Worm (Caenorhabditis elegans) whole organism, late embryonic: Measurements from ENCODE around the gene srx-121.

Source experiments
- C08G9.2 ChIP-seq: sonication (generic microtip); optimal IDR thresholded peaks from 2 replicates; lab custom pipeline; 2016; ENCODE audit warnings: mild to moderate bottlenecking, missing genetic modification characterization, moderate library complexity, missing compliant biosample characterization
- F13H6.1 ChIP-seq: sonication (generic microtip); optimal IDR thresholded peaks from 2 replicates; lab custom pipeline; 2016; ENCODE audit warnings: missing genetic modification characterization, missing compliant biosample characterization
- K02D7.2 ChIP-seq: sonication (generic microtip); optimal IDR thresholded peaks from 2 replicates; lab custom pipeline; 2017; ENCODE audit warnings: mild to moderate bottlenecking, missing genetic modification characterization, missing compliant biosample characterization
- K09A11.1 ChIP-seq: sonication (generic microtip); optimal IDR thresholded peaks from 2 replicates; lab custom pipeline; 2017; ENCODE audit warnings: antibody characterized with exemption, mild to moderate bottlenecking, missing genetic modification characterization, missing compliant biosample characterization; ENCODE audit not compliant: insufficient read depth
- Y22D7AL.16 ChIP-seq: sonication (generic microtip); optimal IDR thresholded peaks from 2 replicates; lab custom pipeline; 2016; ENCODE audit warnings: missing genetic modification characterization, missing compliant biosample characterization
- ceh-14 ChIP-seq: sonication (generic microtip); optimal IDR thresholded peaks from 2 replicates; lab custom pipeline; 2016; ENCODE audit warnings: missing genotype, missing genetic modification characterization, missing compliant biosample characterization
- ceh-31 ChIP-seq: sonication (generic microtip); optimal IDR thresholded peaks from 2 replicates; lab custom pipeline; 2016; ENCODE audit warnings: missing genetic modification characterization, missing compliant biosample characterization
- ceh-34 ChIP-seq: sonication (generic microtip); optimal IDR thresholded peaks from 2 replicates; lab custom pipeline; 2016; ENCODE audit warnings: mild to moderate bottlenecking, missing genetic modification characterization, missing compliant biosample characterization
- ceh-48 ChIP-seq: sonication (generic microtip); optimal IDR thresholded peaks from 2 replicates; lab custom pipeline; 2016; ENCODE audit warnings: missing genetic modification characterization, inconsistent platforms, missing compliant biosample characterization
- ceh-6 ChIP-seq: fragments of 200-800 bp; sonication (Bioruptor generic); optimal IDR thresholded peaks from 2 replicates; lab custom pipeline; 2018; ENCODE audit warnings: mild to moderate bottlenecking, missing genetic modification characterization, missing compliant biosample characterization
- elt-2 ChIP-seq: sonication (generic microtip); optimal IDR thresholded peaks from 2 replicates; lab custom pipeline; 2016; ENCODE audit warnings: missing genetic modification reagents, missing genetic modification characterization, missing compliant biosample characterization
- elt-4 ChIP-seq: sonication (generic microtip); optimal IDR thresholded peaks from 2 replicates; lab custom pipeline; 2016; ENCODE audit warnings: missing genetic modification characterization, missing compliant biosample characterization
- fax-1 ChIP-seq: sonication (generic microtip); optimal IDR thresholded peaks from 2 replicates; lab custom pipeline; 2016; ENCODE audit warnings: missing genotype, missing genetic modification characterization, missing compliant biosample characterization
- fkh-10 ChIP-seq: fragments of 150-350 bp; optimal IDR thresholded peaks from 2 replicates; lab custom pipeline; 2014; ENCODE audit warnings: missing biosample characterization, missing genetic modification reagents, missing genetic modification characterization
- fkh-6 ChIP-seq: sonication (generic microtip); optimal IDR thresholded peaks from 2 replicates; lab custom pipeline; 2016; ENCODE audit warnings: missing genetic modification characterization, missing compliant biosample characterization
- gmeb-2 ChIP-seq: sonication (generic microtip); optimal IDR thresholded peaks from 2 replicates; lab custom pipeline; 2016; ENCODE audit warnings: missing genetic modification characterization, inconsistent platforms, missing compliant biosample characterization
- hlh-13 ChIP-seq: fragments of 200-800 bp; sonication (Bioruptor generic); optimal IDR thresholded peaks from 2 replicates; lab custom pipeline; 2018; ENCODE audit warnings: mild to moderate bottlenecking, missing genetic modification characterization, missing compliant biosample characterization
- hlh-30 ChIP-seq: sonication (generic microtip); optimal IDR thresholded peaks from 2 replicates; lab custom pipeline; 2017; ENCODE audit warnings: antibody characterized with exemption, missing genetic modification characterization, missing compliant biosample characterization; ENCODE audit not compliant: insufficient read depth
- hlh-8 ChIP-seq: sonication (generic microtip); optimal IDR thresholded peaks from 2 replicates; lab custom pipeline; 2016; ENCODE audit warnings: missing genotype, missing genetic modification characterization, missing compliant biosample characterization
- lim-6 ChIP-seq: sonication (generic microtip); optimal IDR thresholded peaks from 2 replicates; lab custom pipeline; 2016; ENCODE audit warnings: missing genetic modification characterization, missing compliant biosample characterization
- lin-11 ChIP-seq: fragments of 200-800 bp; sonication (Bioruptor generic); optimal IDR thresholded peaks from 2 replicates; lab custom pipeline; 2018; ENCODE audit warnings: mild to moderate bottlenecking, missing genetic modification characterization, missing compliant biosample characterization
- mec-3 ChIP-seq: sonication (generic microtip); optimal IDR thresholded peaks from 2 replicates; lab custom pipeline; 2016; ENCODE audit warnings: borderline replicate concordance, missing genetic modification characterization, missing compliant biosample characterization
- nhr-11 ChIP-seq: fragments of 150-350 bp; optimal IDR thresholded peaks from 2 replicates; lab custom pipeline; 2014; ENCODE audit warnings: missing biosample characterization, missing genetic modification characterization
- npax-4 ChIP-seq: sonication (generic microtip); optimal IDR thresholded peaks from 2 replicates; lab custom pipeline; 2016; ENCODE audit warnings: missing genetic modification characterization, missing compliant biosample characterization
- odd-2 ChIP-seq: sonication (generic microtip); optimal IDR thresholded peaks from 2 replicates; lab custom pipeline; 2017; ENCODE audit warnings: antibody characterized with exemption, mild to moderate bottlenecking, missing genetic modification characterization, missing compliant biosample characterization
- pag-3 ChIP-seq: sonication (generic microtip); optimal IDR thresholded peaks from 2 replicates; lab custom pipeline; 2016; ENCODE audit warnings: missing compliant biosample characterization, missing genetic modification characterization, borderline replicate concordance
- pax-1 ChIP-seq: fragments of 150-350 bp; optimal IDR thresholded peaks from 2 replicates; lab custom pipeline; 2014; ENCODE audit warnings: missing biosample characterization, missing genetic modification characterization
- pha-2 ChIP-seq: sonication (generic microtip); optimal IDR thresholded peaks from 2 replicates; lab custom pipeline; 2017; ENCODE audit warnings: mild to moderate bottlenecking, missing genetic modification characterization, missing compliant biosample characterization
- pha-4 ChIP-seq: fragments of 150-350 bp; optimal IDR thresholded peaks from 2 replicates; lab custom pipeline; 2018; ENCODE audit warnings: missing biosample characterization, missing genetic modification reagents, missing genetic modification characterization
- sdc-2 ChIP-seq: sonication (generic microtip); optimal IDR thresholded peaks from 2 replicates; lab custom pipeline; 2016; ENCODE audit warnings: missing genotype, missing genetic modification characterization, missing compliant biosample characterization
- sox-2 ChIP-seq: fragments of 200-800 bp; sonication (Bioruptor generic); IDR thresholded peaks from 2 replicates; pipeline ENCODE4 v1.3.6; 2022; ENCODE audit warnings: missing genetic modification reagents, missing genetic modification characterization, missing compliant biosample characterization
- syd-9 ChIP-seq: sonication (generic microtip); optimal IDR thresholded peaks from 2 replicates; lab custom pipeline; 2016; ENCODE audit warnings: mild to moderate bottlenecking, missing genetic modification characterization, moderate library complexity, missing compliant biosample characterization
- tbx-2 ChIP-seq: sonication (generic microtip); optimal IDR thresholded peaks from 2 replicates; lab custom pipeline; 2016; ENCODE audit warnings: missing genetic modification characterization, missing compliant biosample characterization
- tbx-7 ChIP-seq: sonication (generic microtip); optimal IDR thresholded peaks from 2 replicates; lab custom pipeline; 2016; ENCODE audit warnings: missing genotype, missing genetic modification characterization, missing compliant biosample characterization
- ttx-3 ChIP-seq: sonication (generic microtip); optimal IDR thresholded peaks from 2 replicates; lab custom pipeline; 2016; ENCODE audit warnings: missing genetic modification reagents, missing genetic modification characterization, missing compliant biosample characterization
- unc-3 ChIP-seq, 2 experiments: fragments of 200-800 bp in 1 of 2; sonication (Bioruptor generic) in 1 of 2; sonication (generic microtip) in 1 of 2; conservative IDR thresholded peaks in 1 of 2; optimal IDR thresholded peaks in 1 of 2; 2 replicates each; pipeline versions ENCODE4 v1.3.6 to Lab custom; 2016 to 2022; ENCODE audit warnings: missing compliant biosample characterization in 2 of 2, missing genetic modification characterization in 2 of 2, missing genetic modification reagents in 1 of 2
- unc-42 ChIP-seq: sonication (generic microtip); optimal IDR thresholded peaks from 2 replicates; lab custom pipeline; 2016; ENCODE audit warnings: missing genotype, missing genetic modification characterization, missing compliant biosample characterization
- unc-55 ChIP-seq: sonication (generic microtip); optimal IDR thresholded peaks from 2 replicates; lab custom pipeline; 2017; ENCODE audit warnings: missing biosample characterization, missing genetic modification reagents, missing genetic modification characterization
- unc-86 ChIP-seq: sonication (generic microtip); optimal IDR thresholded peaks from 2 replicates; lab custom pipeline; 2016; ENCODE audit warnings: missing genetic modification characterization, missing compliant biosample characterization
- ztf-16 ChIP-seq: sonication (generic microtip); optimal IDR thresholded peaks from 2 replicates; lab custom pipeline; 2017; ENCODE audit warnings: missing genetic modification characterization, missing compliant biosample characterization

Gene srx-121

DNA sequence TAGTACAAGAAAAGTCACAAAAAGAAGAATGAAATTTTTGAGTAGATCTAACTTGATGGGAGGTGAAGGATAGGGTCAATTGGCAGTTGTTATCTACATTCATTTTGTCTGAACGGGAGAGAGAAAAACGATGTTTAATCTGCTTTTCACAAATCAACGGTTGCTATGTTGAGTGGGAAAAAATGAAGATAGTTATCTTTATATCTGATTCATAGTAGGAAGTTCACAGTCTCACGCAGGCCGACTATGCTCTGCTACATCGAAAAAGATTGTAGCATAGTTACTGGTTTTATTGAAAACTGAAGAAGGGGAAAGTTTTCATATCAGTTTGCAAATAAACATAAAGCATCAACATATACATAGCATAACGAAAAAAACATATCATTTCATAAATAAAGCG, 17.0 kb downstream of the srx-121 start:
- no peak for TF ChIP-seq pha-2 (tag; lab: Kevin White, UChicago)
- no peak for TF ChIP-seq K02D7.2
- TF ChIP-seq ceh-48: no peak
- no peak for TF ChIP-seq elt-4
- no peak for TF ChIP-seq tbx-2 (tag; lab: Kevin White, UChicago)
- no peak for TF ChIP-seq elt-2 (tag; lab: Kevin White, UChicago)
- no peak for TF ChIP-seq nhr-11 (tag; lab: Kevin White, UChicago)
- TF ChIP-seq hlh-30: no peak
- no peak for TF ChIP-seq tbx-7 (tag; lab: Kevin White, UChicago)
- TF ChIP-seq ttx-3: no peak
- TF ChIP-seq fax-1 (tag; lab: Kevin White, UChicago): no peak
- no peak for TF ChIP-seq unc-55 (GFP tag; lab: Kevin White, UChicago)
- TF ChIP-seq fkh-6 (tag; lab: Kevin White, UChicago): no peak
- no peak for TF ChIP-seq C08G9.2 (tag; lab: Kevin White, UChicago)
- no peak for TF ChIP-seq ztf-16 (tag; lab: Kevin White, UChicago)
- TF ChIP-seq ceh-6 (GFP tag; lab: Kevin White, UChicago): no peak
- no peak for TF ChIP-seq syd-9 (tag; lab: Kevin White, UChicago)
- TF ChIP-seq ceh-14: no peak
- no peak for TF ChIP-seq ceh-31 (tag; lab: Kevin White, UChicago)
- TF ChIP-seq gmeb-2 (tag; lab: Kevin White, UChicago): no peak

DNA sequence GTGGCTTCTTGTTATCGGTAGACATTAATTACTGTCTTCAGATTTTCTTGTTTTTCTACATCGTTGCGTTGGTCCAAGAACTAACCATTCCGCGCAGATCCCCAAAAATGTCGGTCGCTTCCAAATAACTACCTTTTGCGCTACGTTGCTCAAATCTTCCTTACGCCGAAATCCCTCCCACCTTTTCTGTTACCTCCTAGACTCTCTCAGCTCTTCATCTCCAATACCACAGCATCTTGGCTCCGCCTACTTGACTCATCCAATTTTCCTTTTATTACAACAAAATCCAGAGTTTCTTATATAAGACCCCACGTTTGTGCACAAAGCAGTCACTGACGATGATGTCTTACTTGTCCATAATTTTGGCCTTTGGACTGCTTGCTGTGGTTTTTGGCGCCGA, 19.6 kb downstream of the srx-121 start, which contains the start of gene C17B7.12:
Gene C17B7.12, plus strand, starts transcription at position 301 of the 400 bp plus-strand sequence.
- TF ChIP-seq unc-55 (GFP tag; lab: Kevin White, UChicago) (no peak), ceh-48 (no peak), npax-4 (tag; lab: Kevin White, UChicago) (no peak), ceh-31 (tag; lab: Kevin White, UChicago) (no peak), fkh-10 (GFP tag; lab: Kevin White, UChicago) (no peak), hlh-8 (tag; lab: Kevin White, UChicago) (no peak), ceh-14 (no peak), unc-42 (tag; lab: Kevin White, UChicago) (no peak)

- TF ChIP-seq pax-1 (tag; lab: Kevin White, UChicago): no peak
- TF ChIP-seq pha-4 (tag; lab: Kevin White, UChicago): no peak
- no peak for TF ChIP-seq lin-11
- no peak for TF ChIP-seq C08G9.2 (tag; lab: Kevin White, UChicago)
- no peak for TF ChIP-seq ceh-31 (tag; lab: Kevin White, UChicago)
- no peak for TF ChIP-seq unc-86 (tag; lab: Kevin White, UChicago)
- no peak for TF ChIP-seq elt-4
- TF ChIP-seq syd-9 (tag; lab: Kevin White, UChicago): no peak
- TF ChIP-seq F13H6.1: no peak
- no peak for TF ChIP-seq unc-3 (GFP tag; conservative IDR thresholded peaks at IDR 0.05; lab: Robert Waterston, UW)
- TF ChIP-seq unc-3 (tag; optimal IDR thresholded peaks at IDR 0.05; lab: Kevin White, UChicago): no peak
- no peak for TF ChIP-seq ztf-16 (tag; lab: Kevin White, UChicago)
- TF ChIP-seq hlh-8 (tag; lab: Kevin White, UChicago): no peak
- TF ChIP-seq sox-2 (GFP tag; lab: Robert Waterston, UW): no peak
- TF ChIP-seq pha-2 (tag; lab: Kevin White, UChicago): no peak
- TF ChIP-seq fkh-6 (tag; lab: Kevin White, UChicago): no peak
- TF ChIP-seq ceh-6 (GFP tag; lab: Kevin White, UChicago): no peak
- TF ChIP-seq lim-6 (tag; lab: Kevin White, UChicago): no peak
- TF ChIP-seq odd-2 (tag; lab: Kevin White, UChicago): no peak
Measured at ce11 chrV:3351266-3351665, 21.3 kb downstream of the srx-121 start, which contains the start of gene str-63. TSS of gene str-63 (plus strand) at chrV:3351566.

- TF ChIP-seq K02D7.2 (no peak), hlh-13 (GFP tag; lab: Kevin White, UChicago) (no peak), Y22D7AL.16 (tag; lab: Kevin White, UChicago) (no peak), ceh-34 (no peak), sox-2 (GFP tag; lab: Robert Waterston, UW) (no peak), K09A11.1 (tag; lab: Kevin White, UChicago) (no peak), mec-3 (tag; lab: Kevin White, UChicago) (no peak), ttx-3 (no peak), sdc-2 (tag; lab: Kevin White, UChicago) (no peak), pag-3 (tag; lab: Kevin White, UChicago) (no peak), elt-4 (no peak), pax-1 (tag; lab: Kevin White, UChicago) (no peak), hlh-8 (tag; lab: Kevin White, UChicago) (no peak)
Measured at ce11 chrV:3349877-3350276, 22.7 kb downstream of the srx-121 start, which contains the start of gene C17B7.15. TSS of gene C17B7.15 (plus strand) at chrV:3350177.
